Fruit fly (Drosophila melanogaster) whole organism, embryonic: ENCODE results near the gene Pp1alpha-96A.

ENCODE experiments used
- Ada2b ChIP-seq: fragments of 200-800 bp; sonication (Bioruptor generic); IDR thresholded peaks from 2 replicates; pipeline ENCODE4 v1.3.6; 2022; ENCODE audit warnings: missing biosample characterization, missing genetic modification characterization
- CG10321 ChIP-seq: fragments of 200-800 bp; sonication (Bioruptor generic); IDR thresholded peaks from 2 replicates; pipeline ENCODE4 v1.3.6; 2022; ENCODE audit warnings: missing biosample characterization, missing genetic modification characterization
- CG10543 ChIP-seq: fragments of 200-800 bp; sonication (Bioruptor generic); optimal IDR thresholded peaks from 3 replicates; lab custom pipeline; 2017; ENCODE audit warnings: missing biosample characterization, mild to moderate bottlenecking, missing genetic modification characterization, moderate library complexity
- CG10654 ChIP-seq: fragments of 200-800 bp; sonication (Bioruptor generic); optimal IDR thresholded peaks from 2 replicates; lab custom pipeline; 2016; ENCODE audit warnings: missing biosample characterization, missing genetic modification characterization
- CG12155 ChIP-seq: fragments of 200-800 bp; sonication (Bioruptor generic); optimal IDR thresholded peaks from 3 replicates; lab custom pipeline; 2016; ENCODE audit warnings: missing biosample characterization, missing genetic modification characterization
- CG14965 ChIP-seq: fragments of 200-800 bp; sonication (Bioruptor generic); optimal IDR thresholded peaks from 2 replicates; lab custom pipeline; 2016; ENCODE audit warnings: missing biosample characterization, missing genetic modification characterization, borderline replicate concordance
- CG18262 ChIP-seq: fragments of 200-800 bp; optimal IDR thresholded peaks from 3 replicates; lab custom pipeline; 2019; ENCODE audit warnings: missing biosample characterization, mild to moderate bottlenecking, missing genetic modification characterization, moderate library complexity
- CG2129 ChIP-seq: fragments of 200-800 bp; sonication (Bioruptor generic); IDR thresholded peaks from 2 replicates; pipeline ENCODE4 v1.3.6; 2022; ENCODE audit warnings: missing biosample characterization, missing genetic modification characterization; ENCODE audit not compliant: partially characterized antibody
- CG3281 ChIP-seq: fragments of 200-800 bp; sonication (Bioruptor generic); optimal IDR thresholded peaks from 3 replicates; lab custom pipeline; 2017; ENCODE audit warnings: missing biosample characterization, mild to moderate bottlenecking, missing genetic modification characterization
- CG34224 ChIP-seq: fragments of 200-800 bp; sonication (Bioruptor generic); IDR thresholded peaks from 3 replicates; pipeline ENCODE4 v1.3.6; 2022; ENCODE audit warnings: missing biosample characterization, missing genetic modification characterization; ENCODE audit not compliant: partially characterized antibody
- CG34376 ChIP-seq: fragments of 200-800 bp; sonication (Bioruptor generic); optimal IDR thresholded peaks from 2 replicates; lab custom pipeline; 2018; ENCODE audit warnings: missing biosample characterization, mild to moderate bottlenecking, missing genetic modification characterization
- CG3838 ChIP-seq: fragments of 200-800 bp; sonication (Bioruptor generic); optimal IDR thresholded peaks from 3 replicates; lab custom pipeline; 2016; ENCODE audit warnings: missing biosample characterization, missing genetic modification characterization
- CG42726 ChIP-seq: fragments of 200-800 bp; sonication (Bioruptor generic); IDR thresholded peaks from 2 replicates; pipeline ENCODE4 v1.3.6; 2022; ENCODE audit warnings: missing biosample characterization, missing genetic modification characterization; ENCODE audit not compliant: partially characterized antibody
- CG43689 ChIP-seq: fragments of 200-800 bp; sonication (Bioruptor generic); IDR thresholded peaks from 2 replicates; pipeline ENCODE4 v1.3.6; 2022; ENCODE audit warnings: missing biosample characterization, missing genetic modification characterization
- CG7556 ChIP-seq: fragments of 200-800 bp; sonication (Bioruptor generic); optimal IDR thresholded peaks from 2 replicates; lab custom pipeline; 2017; ENCODE audit warnings: missing biosample characterization, mild to moderate bottlenecking, missing genetic modification characterization
- CG8924 ChIP-seq: fragments of 200-800 bp; optimal IDR thresholded peaks from 3 replicates; lab custom pipeline; 2019; ENCODE audit warnings: missing biosample characterization, mild to moderate bottlenecking, missing genetic modification characterization, moderate library complexity
- Dad ChIP-seq: fragments of 200-800 bp; sonication (Bioruptor generic); optimal IDR thresholded peaks from 3 replicates; lab custom pipeline; 2016; ENCODE audit warnings: missing biosample characterization, missing genetic modification characterization
- Fer3 ChIP-seq: fragments of 200-800 bp; sonication (Bioruptor generic); optimal IDR thresholded peaks from 2 replicates; lab custom pipeline; 2018; ENCODE audit warnings: missing biosample characterization, mild to moderate bottlenecking, missing genetic modification characterization, moderate library complexity
- HmgD ChIP-seq: fragments of 200-800 bp; sonication (Bioruptor generic); optimal IDR thresholded peaks from 3 replicates; lab custom pipeline; 2016; ENCODE audit warnings: missing biosample characterization, missing genetic modification characterization
- MESR4 ChIP-seq: fragments of 200-800 bp; sonication (Bioruptor generic); optimal IDR thresholded peaks from 2 replicates; lab custom pipeline; 2018; ENCODE audit warnings: missing biosample characterization, mild to moderate bottlenecking, missing genetic modification characterization, moderate library complexity
- NC2α ChIP-seq: fragments of 200-800 bp; sonication (Bioruptor generic); optimal IDR thresholded peaks from 2 replicates; lab custom pipeline; 2016; ENCODE audit warnings: missing biosample characterization, missing genetic modification characterization
- NfI ChIP-seq: fragments of 200-800 bp; sonication (Bioruptor generic); optimal IDR thresholded peaks from 3 replicates; lab custom pipeline; 2018; ENCODE audit warnings: missing biosample characterization, mild to moderate bottlenecking, missing genetic modification characterization, moderate library complexity
- Optix ChIP-seq: fragments of 200-800 bp; sonication (Bioruptor generic); IDR thresholded peaks from 3 replicates; pipeline ENCODE4 v1.3.6; 2022; ENCODE audit warnings: missing biosample characterization, missing genetic modification characterization
- YL-1 ChIP-seq: fragments of 200-800 bp; sonication (Bioruptor generic); optimal IDR thresholded peaks from 3 replicates; lab custom pipeline; 2017; ENCODE audit warnings: missing biosample characterization, mild to moderate bottlenecking, missing genetic modification characterization
- cas ChIP-seq: fragments of 200-800 bp; sonication (Bioruptor generic); IDR thresholded peaks from 2 replicates; pipeline ENCODE4 v1.3.6; 2022; ENCODE audit warnings: missing biosample characterization, missing genetic modification characterization
- da ChIP-seq: fragments of 200-800 bp; sonication (Bioruptor generic); optimal IDR thresholded peaks from 2 replicates; lab custom pipeline; 2016; ENCODE audit warnings: missing biosample characterization, missing genetic modification characterization
- eyg ChIP-seq: fragments of 200-800 bp; sonication (Bioruptor generic); optimal IDR thresholded peaks from 3 replicates; lab custom pipeline; 2016; ENCODE audit warnings: missing biosample characterization, missing genetic modification characterization
- fd3F ChIP-seq: fragments of 200-800 bp; sonication (Bioruptor generic); optimal IDR thresholded peaks from 2 replicates; lab custom pipeline; 2018; ENCODE audit warnings: missing biosample characterization, mild to moderate bottlenecking, missing genetic modification characterization, moderate library complexity
- fd64A ChIP-seq: fragments of 200-800 bp; sonication (Bioruptor generic); optimal IDR thresholded peaks from 3 replicates; lab custom pipeline; 2018; ENCODE audit warnings: missing biosample characterization, mild to moderate bottlenecking, missing genetic modification characterization
- hbn ChIP-seq: fragments of 200-800 bp; sonication (Bioruptor generic); IDR thresholded peaks from 2 replicates; pipeline ENCODE4 v1.3.6; 2022; ENCODE audit warnings: missing biosample characterization, missing genetic modification characterization; ENCODE audit not compliant: partially characterized antibody
- inv ChIP-seq: fragments of 200-800 bp; sonication (Bioruptor generic); IDR thresholded peaks from 2 replicates; pipeline ENCODE4 v1.3.6; 2022; ENCODE audit warnings: missing biosample characterization, missing genetic modification characterization; ENCODE audit not compliant: partially characterized antibody
- jigr1 ChIP-seq: fragments of 200-800 bp; sonication (Bioruptor generic); IDR thresholded peaks from 3 replicates; pipeline ENCODE4 v1.3.6; 2022; ENCODE audit warnings: missing biosample characterization, missing genetic modification characterization
- maf-S ChIP-seq: fragments of 200-800 bp; sonication (Bioruptor generic); optimal IDR thresholded peaks from 2 replicates; lab custom pipeline; 2016; ENCODE audit warnings: missing biosample characterization, missing genetic modification characterization
- org-1 ChIP-seq: fragments of 200-800 bp; sonication (Bioruptor generic); optimal IDR thresholded peaks from 2 replicates; lab custom pipeline; 2017; ENCODE audit warnings: missing biosample characterization, missing genetic modification characterization
- peb ChIP-seq: fragments of 200-800 bp; sonication (Bioruptor generic); IDR thresholded peaks from 2 replicates; pipeline ENCODE4 v1.3.6; 2022; ENCODE audit warnings: missing biosample characterization, missing genetic modification characterization
- pfk ChIP-seq: fragments of 200-800 bp; sonication (Bioruptor generic); optimal IDR thresholded peaks from 2 replicates; lab custom pipeline; 2018; ENCODE audit warnings: missing biosample characterization, mild to moderate bottlenecking, missing genetic modification characterization, moderate library complexity
- prd ChIP-seq, 3 experiments: fragments of >200 bp in 2 of 3; fragments of 200-800 bp in 1 of 3; sonication (Bioruptor generic) in 1 of 3; optimal IDR thresholded peaks in 2 of 3; IDR thresholded peaks in 1 of 3; 2 replicates in 2 of 3; 3 replicates in 1 of 3; pipeline versions ENCODE4 v1.3.6 to Lab custom; 2017 to 2022; ENCODE audit warnings: missing biosample characterization in 1 of 3, missing genetic modification characterization in 1 of 3
- psq ChIP-seq: fragments of 200-800 bp; sonication (Bioruptor generic); optimal IDR thresholded peaks from 2 replicates; lab custom pipeline; 2017; ENCODE audit warnings: missing biosample characterization, missing genetic modification characterization
- pzg ChIP-seq: fragments of 200-800 bp; sonication (Bioruptor generic); optimal IDR thresholded peaks from 3 replicates; lab custom pipeline; 2018; ENCODE audit warnings: missing biosample characterization, mild to moderate bottlenecking, missing genetic modification characterization, moderate library complexity
- ranshi ChIP-seq: fragments of 200-800 bp; sonication (Bioruptor generic); IDR thresholded peaks from 2 replicates; pipeline ENCODE4 v1.3.6; 2022; ENCODE audit warnings: missing biosample characterization, missing genetic modification characterization
- sc ChIP-seq, 3 experiments: fragments of >200 bp in 2 of 3; fragments of 200-800 bp in 1 of 3; sonication (Bioruptor generic) in 1 of 3; optimal IDR thresholded peaks; 2 replicates in 2 of 3; 3 replicates in 1 of 3; lab custom pipeline; 2017; ENCODE audit warnings: mild to moderate bottlenecking in 1 of 3, missing biosample characterization in 1 of 3, missing genetic modification characterization in 1 of 3, missing genetic modification reagents in 1 of 3
- sens ChIP-seq: fragments of 200-800 bp; sonication (Bioruptor generic); peaks from one replicate; lab custom pipeline; 2016; ENCODE audit warnings: missing biosample characterization, missing genetic modification characterization
- sens-2 ChIP-seq: fragments of 200-800 bp; sonication (Bioruptor generic); IDR thresholded peaks from 2 replicates; pipeline ENCODE4 v1.3.6; 2022; ENCODE audit warnings: missing biosample characterization, missing genetic modification characterization
- slbo ChIP-seq: fragments of 200-800 bp; sonication (Bioruptor generic); IDR thresholded peaks from 2 replicates; pipeline ENCODE4 v1.3.6; 2022; ENCODE audit warnings: missing biosample characterization, missing genetic modification characterization
- sob ChIP-seq: fragments of 200-800 bp; sonication (Bioruptor generic); IDR thresholded peaks from 2 replicates; pipeline ENCODE4 v1.3.6; 2022; ENCODE audit warnings: missing biosample characterization, missing genetic modification characterization
- ssp ChIP-seq: fragments of 200-800 bp; sonication (Bioruptor generic); IDR thresholded peaks from 2 replicates; pipeline ENCODE4 v1.3.6; 2022; ENCODE audit warnings: missing biosample characterization, missing genetic modification characterization
- tio ChIP-seq: fragments of 200-800 bp; sonication (Bioruptor generic); optimal IDR thresholded peaks from 2 replicates; lab custom pipeline; 2017; ENCODE audit warnings: missing biosample characterization, missing genetic modification characterization, inconsistent platforms
- vnd ChIP-seq: fragments of 200-800 bp; sonication (Bioruptor generic); IDR thresholded peaks from 3 replicates; pipeline ENCODE4 v1.3.6; 2022; ENCODE audit warnings: missing biosample characterization, missing genetic modification characterization; ENCODE audit not compliant: partially characterized antibody
- zfh2 ChIP-seq: fragments of 200-800 bp; sonication (Bioruptor generic); optimal IDR thresholded peaks from 2 replicates; lab custom pipeline; 2016; ENCODE audit warnings: missing biosample characterization, missing genetic modification characterization

Gene Pp1alpha-96A

dm6 chr3R:24557020-24557465, 39.0 kb downstream of the Pp1alpha-96A start (continued):
- peak; percentile 40; the same call in 1 of the 3 replicates for TF ChIP-seq CG34224 (GFP tag; lab: Robert Waterston, UW)
- TF ChIP-seq pzg (GFP tag; lab: Kevin White, UChicago) = no peak
- TF ChIP-seq CG8924 (tag; lab: Kevin White, UChicago) = no peak
- peak; percentile 49 for TF ChIP-seq inv (GFP tag; lab: Robert Waterston, UW)
- no peak for TF ChIP-seq CG10321 (GFP tag; lab: Robert Waterston, UW)
- TF ChIP-seq Fer3 (tag; lab: Kevin White, UChicago) = peak; percentile 34
- peak; percentile 37 for TF ChIP-seq da (GFP tag; lab: Kevin White, UChicago)
- peak; percentile 52 for TF ChIP-seq CG10543
- TF ChIP-seq sens (GFP tag; lab: Kevin White, UChicago) = peak; percentile 91
- no peak for TF ChIP-seq psq
- TF ChIP-seq pfk (GFP tag; lab: Kevin White, UChicago) = peak; percentile 9
- 0 out of 2 replicates have a peak, but pooled peaks have one; percentile 37 for TF ChIP-seq cas
- TF ChIP-seq tio (GFP tag; lab: Kevin White, UChicago) = peak; percentile 9
- TF ChIP-seq ssp (GFP tag; lab: Robert Waterston, UW) = peak; percentile 65
- no peak for TF ChIP-seq NC2α
- peak; percentile 48 for TF ChIP-seq eyg (GFP tag; lab: Kevin White, UChicago)
- no peak for TF ChIP-seq YL-1 (GFP tag; lab: Kevin White, UChicago)
- peak; percentile 55 for TF ChIP-seq CG12155
- no peak for TF ChIP-seq sens-2 (GFP tag; lab: Robert Waterston, UW)
- no peak for TF ChIP-seq sc (optimal IDR thresholded peaks at IDR 0.05; lab: Kevin White, UChicago)
- no peak for TF ChIP-seq sc (GFP tag; optimal IDR thresholded peaks at IDR 0.05; lab: Kevin White, UChicago)
- peak; percentile 64 for TF ChIP-seq vnd (GFP tag; lab: Robert Waterston, UW)
- peak; percentile 97 for TF ChIP-seq CG42726
- TF ChIP-seq CG2129 (GFP tag; lab: Robert Waterston, UW) = no peak
- peak; percentile 59; the same call in 1 of the 2 replicates for TF ChIP-seq ranshi (GFP tag; lab: Robert Waterston, UW)
- peak; percentile 18; the same call in 1 of the 2 replicates for TF ChIP-seq Ada2b (GFP tag; lab: Robert Waterston, UW)
- TF ChIP-seq slbo (GFP tag; lab: Robert Waterston, UW) = peak; percentile 88
- TF ChIP-seq CG7556 (GFP tag; lab: Kevin White, UChicago) = no peak
- TF ChIP-seq jigr1 (GFP tag; lab: Robert Waterston, UW) = no peak
- peak; percentile 24 for TF ChIP-seq maf-S (GFP tag; lab: Kevin White, UChicago)
- TF ChIP-seq CG10654 (GFP tag; lab: Kevin White, UChicago) = no peak
- no peak for TF ChIP-seq fd64A
- peak; percentile 53; the same call in 2 of the 3 replicates for TF ChIP-seq Optix (GFP tag; lab: Robert Waterston, UW)
- peak; percentile 26 for TF ChIP-seq HmgD
- peak; percentile 74 for TF ChIP-seq sob (GFP tag; lab: Robert Waterston, UW)
- TF ChIP-seq hbn (GFP tag; lab: Robert Waterston, UW) = peak; percentile 45
- TF ChIP-seq CG43689 = no peak
- TF ChIP-seq CG18262 (tag; lab: Kevin White, UChicago) = peak; percentile 54
- TF ChIP-seq Dad (GFP tag; lab: Kevin White, UChicago) = peak; percentile 61
- peak; percentile 65 for TF ChIP-seq CG34376
- no peak for TF ChIP-seq peb (GFP tag; lab: Robert Waterston, UW)
- TF ChIP-seq prd (optimal IDR thresholded peaks at IDR 0.05; lab: Kevin White, UChicago) = no peak
- TF ChIP-seq prd (GFP tag; IDR thresholded peaks at IDR 0.05; lab: Robert Waterston, UW) = peak; percentile 74
- TF ChIP-seq MESR4 (GFP tag; lab: Kevin White, UChicago) = no peak
- no peak for TF ChIP-seq CG3838 (GFP tag; lab: Kevin White, UChicago)
- TF ChIP-seq zfh2 (GFP tag; lab: Kevin White, UChicago) = no peak
- TF ChIP-seq CG14965 (GFP tag; lab: Kevin White, UChicago) = no peak
- peak; percentile 74 for TF ChIP-seq NfI (GFP tag; lab: Kevin White, UChicago)
- TF ChIP-seq fd3F (GFP tag; lab: Kevin White, UChicago) = peak; percentile 36
- TF ChIP-seq org-1 (GFP tag; lab: Kevin White, UChicago) = no peak
- TF ChIP-seq CG3281 = no peak
